Worm (Caenorhabditis elegans) whole organism, L3 larva: ENCODE measurements around the gene K01B6.3.

ENCODE experiments used
- R02D3.7 ChIP-seq: fragments of 150-350 bp; optimal IDR thresholded peaks from 2 replicates; lab custom pipeline; 2014; ENCODE audit warnings: missing biosample characterization, missing genetic modification characterization
- aly-2 ChIP-seq: fragments of 150-350 bp; optimal IDR thresholded peaks from 2 replicates; lab custom pipeline; 2014; ENCODE audit warnings: missing biosample characterization, missing genetic modification characterization
- ceh-16 ChIP-seq: sonication (generic microtip); optimal IDR thresholded peaks from 2 replicates; lab custom pipeline; 2017; ENCODE audit warnings: missing biosample characterization, missing genetic modification characterization
- ceh-28 ChIP-seq: fragments of 150-350 bp; optimal IDR thresholded peaks from 2 replicates; lab custom pipeline; 2014; ENCODE audit warnings: missing biosample characterization, missing genetic modification reagents, missing genetic modification characterization
- ceh-82 ChIP-seq: fragments of 150-350 bp; optimal IDR thresholded peaks from 2 replicates; lab custom pipeline; 2014; ENCODE audit warnings: missing biosample characterization, missing genetic modification characterization
- ceh-9 ChIP-seq: sonication (generic microtip); optimal IDR thresholded peaks from 2 replicates; lab custom pipeline; 2018; ENCODE audit warnings: missing biosample characterization, missing genetic modification characterization
- daf-12 ChIP-seq: fragments of 150-350 bp; optimal IDR thresholded peaks from 2 replicates; lab custom pipeline; 2014; ENCODE audit warnings: missing biosample characterization, missing genetic modification reagents, missing genetic modification characterization
- egl-27 ChIP-seq: sonication (generic microtip); optimal IDR thresholded peaks from 4 replicates; lab custom pipeline; 2017; ENCODE audit warnings: missing biosample characterization, missing genetic modification reagents, missing genetic modification characterization
- egl-5 ChIP-seq: fragments of 150-350 bp; optimal IDR thresholded peaks from 2 replicates; lab custom pipeline; 2017; ENCODE audit warnings: missing biosample characterization, missing genetic modification reagents, missing genetic modification characterization, inconsistent platforms
- elt-2 ChIP-seq: sonication (generic microtip); optimal IDR thresholded peaks from 2 replicates; lab custom pipeline; 2016; ENCODE audit warnings: missing genetic modification reagents, mild to moderate bottlenecking, missing genetic modification characterization, missing compliant biosample characterization
- elt-3 ChIP-seq, 3 experiments: fragments of 150-350 bp in 1 of 3; sonication (generic microtip) in 2 of 3; optimal IDR thresholded peaks; 2 replicates in 2 of 3; 4 replicates in 1 of 3; lab custom pipeline; 2014 to 2017; ENCODE audit warnings: missing biosample characterization in 3 of 3, missing genetic modification characterization in 3 of 3
- fkh-10 ChIP-seq: sonication (generic microtip); optimal IDR thresholded peaks from 2 replicates; lab custom pipeline; 2017; ENCODE audit warnings: missing biosample characterization, missing genetic modification reagents, missing genetic modification characterization
- fos-1 ChIP-seq: fragments of 150-350 bp; optimal IDR thresholded peaks from 2 replicates; lab custom pipeline; 2014; ENCODE audit warnings: missing biosample characterization, missing genetic modification characterization
- hmg-11 ChIP-seq: sonication (generic microtip); optimal IDR thresholded peaks from 2 replicates; lab custom pipeline; 2016; ENCODE audit warnings: missing genetic modification characterization, missing compliant biosample characterization
- jun-1 ChIP-seq: fragments of 150-350 bp; optimal IDR thresholded peaks from 2 replicates; lab custom pipeline; 2014; ENCODE audit warnings: missing biosample characterization, missing genetic modification reagents, missing genetic modification characterization
- lin-15B ChIP-seq: fragments of 150-350 bp; optimal IDR thresholded peaks from 2 replicates; lab custom pipeline; 2014; ENCODE audit warnings: missing biosample characterization, missing genetic modification characterization
- mdl-1 ChIP-seq: fragments of 150-350 bp; optimal IDR thresholded peaks from 2 replicates; lab custom pipeline; 2014; ENCODE audit warnings: missing biosample characterization, missing genetic modification characterization
- mml-1 ChIP-seq: fragments of 150-350 bp; sonication (generic microtip); optimal IDR thresholded peaks from 3 replicates; lab custom pipeline; 2014; ENCODE audit warnings: missing biosample characterization, missing genetic modification characterization
- nhr-23 ChIP-seq: fragments of 150-350 bp; optimal IDR thresholded peaks from 2 replicates; lab custom pipeline; 2014; ENCODE audit warnings: missing biosample characterization, missing genetic modification reagents, missing genetic modification characterization
- nhr-237 ChIP-seq: fragments of 150-350 bp; optimal IDR thresholded peaks from 2 replicates; lab custom pipeline; 2014; ENCODE audit warnings: missing biosample characterization, missing genetic modification characterization
- nhr-25 ChIP-seq: sonication (generic microtip); optimal IDR thresholded peaks from 2 replicates; lab custom pipeline; 2017; ENCODE audit warnings: missing biosample characterization, missing genetic modification characterization
- nhr-43 ChIP-seq: sonication (generic microtip); optimal IDR thresholded peaks from 2 replicates; lab custom pipeline; 2016; ENCODE audit warnings: mild to moderate bottlenecking, missing genetic modification characterization, missing compliant biosample characterization; ENCODE audit not compliant: poor library complexity, severe bottlenecking
- nhr-67 ChIP-seq: fragments of 150-350 bp; optimal IDR thresholded peaks from 2 replicates; lab custom pipeline; 2014; ENCODE audit warnings: missing biosample characterization, missing genetic modification characterization
- pha-4 ChIP-seq: fragments of 150-350 bp; optimal IDR thresholded peaks from 2 replicates; lab custom pipeline; 2014; ENCODE audit warnings: missing biosample characterization, missing genetic modification reagents, missing genetic modification characterization
- pqm-1 ChIP-seq: fragments of 150-350 bp; optimal IDR thresholded peaks from 2 replicates; lab custom pipeline; 2017; ENCODE audit warnings: missing biosample characterization, missing genetic modification characterization, inconsistent platforms
- sea-2 ChIP-seq: fragments of 150-350 bp; sonication (generic microtip); optimal IDR thresholded peaks from 4 replicates; lab custom pipeline; 2014; ENCODE audit warnings: missing biosample characterization, missing genetic modification reagents, missing genetic modification characterization
- skn-1 ChIP-seq: fragments of 150-350 bp; optimal IDR thresholded peaks from 2 replicates; lab custom pipeline; 2014; ENCODE audit warnings: missing biosample characterization, missing genetic modification characterization
- snpc-4 ChIP-seq: fragments of 150-350 bp; optimal IDR thresholded peaks from 2 replicates; lab custom pipeline; 2014; ENCODE audit warnings: missing biosample characterization, missing genetic modification characterization
- unc-39 ChIP-seq: sonication (generic microtip); optimal IDR thresholded peaks from 4 replicates; lab custom pipeline; 2017; ENCODE audit warnings: missing biosample characterization, missing genetic modification characterization
- unc-62 ChIP-seq: fragments of 150-350 bp; sonication (generic microtip); optimal IDR thresholded peaks from 4 replicates; lab custom pipeline; 2014; ENCODE audit warnings: missing biosample characterization, missing genetic modification reagents, missing genetic modification characterization
- ztf-11 ChIP-seq: fragments of 150-350 bp; optimal IDR thresholded peaks from 2 replicates; lab custom pipeline; 2014; ENCODE audit warnings: missing biosample characterization, missing genetic modification characterization
- ztf-4 ChIP-seq: fragments of 150-350 bp; optimal IDR thresholded peaks from 2 replicates; lab custom pipeline; 2014; ENCODE audit warnings: missing biosample characterization, missing genetic modification characterization

K01B6.3 gene

ce11 chrIII:9299919-9300318 lies at the start of gene K01B6.3:
K01B6.3 (plus strand) TSS chrIII:9300219.
- TF ChIP-seq snpc-4 (tag; lab: Kevin White, UChicago) = no peak

DNA sequence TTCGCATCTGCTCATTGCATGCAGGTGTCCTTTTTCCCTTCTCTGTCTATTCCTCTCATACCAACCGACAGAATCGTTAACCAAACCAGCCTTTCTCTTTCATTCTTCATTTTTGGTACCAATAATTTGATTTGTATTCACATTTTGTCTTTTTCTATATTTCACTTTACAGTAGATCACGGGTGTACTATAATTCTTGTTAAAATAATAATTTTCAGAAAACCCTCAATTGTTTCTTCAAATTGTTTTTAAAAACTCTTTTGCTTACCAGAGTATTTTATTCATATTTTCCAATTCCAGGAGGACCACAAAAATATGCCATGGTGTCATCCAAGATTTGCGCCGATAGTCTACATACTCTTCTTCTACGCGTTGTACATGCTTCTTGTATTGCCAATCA lies 49.3 kb upstream of the K01B6.3 start, which contains the start of gene T02C1.2:
Gene T02C1.2, plus strand, starts transcription at position 301 of the 400 bp plus-strand sequence.
- TF ChIP-seq lin-15B (tag; lab: Kevin White, UChicago) = no peak
- no peak for TF ChIP-seq unc-62 (GFP tag; lab: Kevin White, UChicago)
- TF ChIP-seq fos-1 = no peak
- no peak for TF ChIP-seq skn-1 (tag; lab: Kevin White, UChicago)
- no peak for TF ChIP-seq pqm-1 (tag; lab: Kevin White, UChicago)
- no peak for TF ChIP-seq sea-2 (GFP tag; lab: Kevin White, UChicago)
- TF ChIP-seq egl-27 (tag; lab: Kevin White, UChicago) = no peak
- no peak for TF ChIP-seq nhr-23
- TF ChIP-seq mml-1 (tag; lab: Kevin White, UChicago) = no peak
- no peak for TF ChIP-seq ceh-82 (tag; lab: Kevin White, UChicago)
- no peak for TF ChIP-seq hmg-11 (tag; lab: Kevin White, UChicago)
- no peak for TF ChIP-seq nhr-43 (tag; lab: Kevin White, UChicago)
- no peak for TF ChIP-seq nhr-67 (tag; lab: Kevin White, UChicago)
- no peak for TF ChIP-seq ceh-9 (tag; lab: Kevin White, UChicago)
- TF ChIP-seq mdl-1 (tag; lab: Kevin White, UChicago) = no peak
- no peak for TF ChIP-seq nhr-25 (tag; lab: Kevin White, UChicago)
- TF ChIP-seq daf-12 (tag; lab: Kevin White, UChicago) = no peak
- no peak for TF ChIP-seq ceh-16 (tag; lab: Kevin White, UChicago)

DNA sequence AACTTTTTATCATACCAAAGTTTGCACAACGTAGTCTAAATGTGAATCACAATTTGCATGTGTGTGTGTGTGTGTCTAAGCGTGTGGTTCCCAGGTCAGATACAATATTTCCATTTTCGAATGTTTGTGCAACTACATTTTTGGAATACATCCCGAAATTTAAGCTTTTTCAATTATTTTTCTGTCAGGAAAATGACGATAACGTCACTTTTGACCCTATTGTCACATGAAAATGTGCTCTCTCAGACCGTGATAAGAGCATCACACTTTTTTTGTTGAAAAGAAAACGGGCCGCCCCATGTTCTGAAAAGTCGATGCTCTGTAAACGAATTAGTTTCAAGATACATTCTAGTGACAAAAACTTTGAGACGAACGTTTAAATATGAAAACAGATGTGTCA lies 45.0 kb upstream of the K01B6.3 start:
- TF ChIP-seq pqm-1 (tag; lab: Kevin White, UChicago) = peak; percentile 51
- TF ChIP-seq jun-1 (tag; lab: Kevin White, UChicago) = peak; percentile 26
- TF ChIP-seq elt-2 (tag; lab: Kevin White, UChicago) = peak; percentile 81
- TF ChIP-seq unc-39 (tag; lab: Kevin White, UChicago) = no peak

DNA sequence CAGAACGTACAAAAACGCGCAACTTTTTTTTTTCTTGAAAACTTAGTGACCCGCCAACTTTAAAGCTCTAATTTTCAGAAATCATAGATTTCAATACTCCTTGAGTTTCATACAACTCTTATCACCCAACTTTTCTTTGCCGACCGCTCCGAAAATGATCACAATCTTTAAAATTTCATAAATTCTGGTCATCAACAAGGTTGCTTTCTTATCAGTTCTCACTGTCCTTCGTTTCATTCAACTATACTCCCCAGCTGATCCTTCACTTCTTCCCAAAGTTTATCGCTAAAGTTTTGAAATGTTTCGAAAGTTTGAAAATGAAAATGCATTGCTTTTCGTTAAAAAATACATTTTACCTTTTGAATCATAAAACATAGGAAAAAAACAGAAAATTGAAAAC lies 44.2 kb upstream of the K01B6.3 start:
- TF ChIP-seq elt-2 (tag; lab: Kevin White, UChicago) = peak; percentile 83
- no peak for TF ChIP-seq aly-2 (tag; lab: Kevin White, UChicago)
- TF ChIP-seq ceh-16 (tag; lab: Kevin White, UChicago) = no peak
- TF ChIP-seq ceh-28 (tag; lab: Kevin White, UChicago) = no peak
- TF ChIP-seq ceh-82 (tag; lab: Kevin White, UChicago) = no peak
- TF ChIP-seq elt-3 (tag; optimal IDR thresholded peaks at IDR 0.05; lab: Kevin White, UChicago) = no peak
- TF ChIP-seq nhr-237 (tag; lab: Kevin White, UChicago) = no peak
- peak; percentile 72 for TF ChIP-seq pqm-1 (tag; lab: Kevin White, UChicago)
- peak; percentile 15 for TF ChIP-seq pha-4 (tag; lab: Kevin White, UChicago)
- TF ChIP-seq unc-62 (GFP tag; lab: Kevin White, UChicago) = no peak
- TF ChIP-seq ztf-11 = no peak

ce11 chrIII:9256961-9257360 lies 43.1 kb upstream of the K01B6.3 start, which contains the start of gene M01A8.1:
M01A8.1 (plus strand) TSS chrIII:9257261.
- no peak for TF ChIP-seq jun-1 (tag; lab: Kevin White, UChicago)
- no peak for TF ChIP-seq mdl-1 (tag; lab: Kevin White, UChicago)
- TF ChIP-seq ztf-4 (tag; lab: Kevin White, UChicago) = no peak

ce11 chrIII:9258510-9258909 lies 41.5 kb upstream of the K01B6.3 start:
- TF ChIP-seq R02D3.7 (tag; lab: Kevin White, UChicago) (no peak), fkh-10 (GFP tag; lab: Kevin White, UChicago) (no peak), egl-5 (tag; lab: Kevin White, UChicago) (no peak), elt-2 (tag; lab: Kevin White, UChicago) (peak; percentile 46)
